Worm (Caenorhabditis elegans) whole organism, L3 larva: Measurements from ENCODE around the gene ceh-93.

Source experiments
- R02D3.7 ChIP-seq: fragments of 150-350 bp; optimal IDR thresholded peaks from 2 replicates; lab custom pipeline; 2014; ENCODE audit warnings: missing biosample characterization, missing genetic modification characterization
- aly-2 ChIP-seq: fragments of 150-350 bp; optimal IDR thresholded peaks from 2 replicates; lab custom pipeline; 2014; ENCODE audit warnings: missing biosample characterization, missing genetic modification characterization
- daf-12 ChIP-seq: fragments of 150-350 bp; optimal IDR thresholded peaks from 2 replicates; lab custom pipeline; 2014; ENCODE audit warnings: missing biosample characterization, missing genetic modification reagents, missing genetic modification characterization
- elt-1 ChIP-seq: fragments of 150-350 bp; optimal IDR thresholded peaks from 2 replicates; lab custom pipeline; 2014; ENCODE audit warnings: missing biosample characterization, missing genetic modification characterization
- elt-2 ChIP-seq: sonication (generic microtip); optimal IDR thresholded peaks from 2 replicates; lab custom pipeline; 2016; ENCODE audit warnings: missing genetic modification reagents, mild to moderate bottlenecking, missing genetic modification characterization, missing compliant biosample characterization
- elt-3 ChIP-seq, 3 experiments: fragments of 150-350 bp in 1 of 3; sonication (generic microtip) in 2 of 3; optimal IDR thresholded peaks; 2 replicates in 2 of 3; 4 replicates in 1 of 3; lab custom pipeline; 2014 to 2017; ENCODE audit warnings: missing biosample characterization in 3 of 3, missing genetic modification characterization in 3 of 3
- lin-39 ChIP-seq: fragments of 150-350 bp; optimal IDR thresholded peaks from 2 replicates; lab custom pipeline; 2018; ENCODE audit warnings: missing biosample characterization, missing genetic modification reagents, missing genetic modification characterization
- nhr-237 ChIP-seq: fragments of 150-350 bp; optimal IDR thresholded peaks from 2 replicates; lab custom pipeline; 2014; ENCODE audit warnings: missing biosample characterization, missing genetic modification characterization
- nhr-77 ChIP-seq: fragments of 150-350 bp; optimal IDR thresholded peaks from 2 replicates; lab custom pipeline; 2014; ENCODE audit warnings: missing biosample characterization, missing genetic modification characterization
- skn-1 ChIP-seq: fragments of 150-350 bp; optimal IDR thresholded peaks from 2 replicates; lab custom pipeline; 2014; ENCODE audit warnings: missing biosample characterization, missing genetic modification characterization
- unc-39 ChIP-seq: sonication (generic microtip); optimal IDR thresholded peaks from 4 replicates; lab custom pipeline; 2017; ENCODE audit warnings: missing biosample characterization, missing genetic modification characterization
- unc-62 ChIP-seq: fragments of 150-350 bp; sonication (generic microtip); optimal IDR thresholded peaks from 4 replicates; lab custom pipeline; 2014; ENCODE audit warnings: missing biosample characterization, missing genetic modification reagents, missing genetic modification characterization
- ztf-11 ChIP-seq: fragments of 150-350 bp; optimal IDR thresholded peaks from 2 replicates; lab custom pipeline; 2014; ENCODE audit warnings: missing biosample characterization, missing genetic modification characterization

- TF ChIP-seq elt-3 (tag; optimal IDR thresholded peaks at IDR 0.05; lab: Kevin White, UChicago) = no peak
- no peak for TF ChIP-seq lin-39 (tag; lab: Kevin White, UChicago)
- no peak for TF ChIP-seq elt-2
- TF ChIP-seq skn-1 = no peak
- TF ChIP-seq aly-2 (tag; lab: Kevin White, UChicago) = no peak
- TF ChIP-seq elt-1 = no peak
- no peak for TF ChIP-seq unc-39 (tag; lab: Kevin White, UChicago)
- no peak for TF ChIP-seq daf-12 (tag; lab: Kevin White, UChicago)
- TF ChIP-seq nhr-77 (tag; lab: Kevin White, UChicago) = no peak
- no peak for TF ChIP-seq R02D3.7 (tag; lab: Kevin White, UChicago)
- TF ChIP-seq nhr-237 = no peak
- TF ChIP-seq unc-62 (GFP tag; lab: Kevin White, UChicago) = no peak
- no peak for TF ChIP-seq ztf-11
Measured at ce11 chrX:397259-397658, 8.7 kb upstream of the ceh-93 start, which contains the start of gene R04A9.6.
